Worm (Caenorhabditis elegans) whole organism, mixed stage, embryonic: ENCODE data around the gene W03C9.5.

ENCODE experiments used
- bed-3 ChIP-seq: fragments of 200-800 bp; sonication (Bioruptor generic); optimal IDR thresholded peaks from 3 replicates; lab custom pipeline; 2018; ENCODE audit warnings: mild to moderate bottlenecking, missing genetic modification characterization, moderate library complexity, missing compliant biosample characterization
- ces-1 ChIP-seq: fragments of 150-350 bp; optimal IDR thresholded peaks from 2 replicates; lab custom pipeline; 2014; ENCODE audit warnings: missing biosample characterization, missing genetic modification reagents, missing genetic modification characterization
- drap-1 ChIP-seq: fragments of 200-800 bp; sonication (Bioruptor generic); optimal IDR thresholded peaks from 3 replicates; lab custom pipeline; 2018; ENCODE audit warnings: mild to moderate bottlenecking, missing genetic modification characterization, missing compliant biosample characterization
- lin-13 ChIP-seq: fragments of 150-350 bp; optimal IDR thresholded peaks from 2 replicates; lab custom pipeline; 2014; ENCODE audit warnings: missing biosample characterization, missing genetic modification characterization
- lsy-2 ChIP-seq: fragments of 150-350 bp; optimal IDR thresholded peaks from 2 replicates; lab custom pipeline; 2014; ENCODE audit warnings: missing biosample characterization, missing genetic modification characterization
- mep-1 ChIP-seq: fragments of 150-350 bp; optimal IDR thresholded peaks from 2 replicates; lab custom pipeline; 2017; ENCODE audit warnings: missing biosample characterization, missing genetic modification reagents, missing genetic modification characterization, inconsistent platforms
- snpc-4 ChIP-seq: fragments of 150-350 bp; optimal IDR thresholded peaks from 2 replicates; lab custom pipeline; 2014; ENCODE audit warnings: missing biosample characterization, missing genetic modification characterization
- unc-39 ChIP-seq: fragments of 150-350 bp; optimal IDR thresholded peaks from 2 replicates; lab custom pipeline; 2014; ENCODE audit warnings: missing biosample characterization, missing genetic modification characterization
- ztf-11 ChIP-seq: fragments of 150-350 bp; optimal IDR thresholded peaks from 2 replicates; lab custom pipeline; 2014; ENCODE audit warnings: missing biosample characterization, missing genetic modification characterization

DNA sequence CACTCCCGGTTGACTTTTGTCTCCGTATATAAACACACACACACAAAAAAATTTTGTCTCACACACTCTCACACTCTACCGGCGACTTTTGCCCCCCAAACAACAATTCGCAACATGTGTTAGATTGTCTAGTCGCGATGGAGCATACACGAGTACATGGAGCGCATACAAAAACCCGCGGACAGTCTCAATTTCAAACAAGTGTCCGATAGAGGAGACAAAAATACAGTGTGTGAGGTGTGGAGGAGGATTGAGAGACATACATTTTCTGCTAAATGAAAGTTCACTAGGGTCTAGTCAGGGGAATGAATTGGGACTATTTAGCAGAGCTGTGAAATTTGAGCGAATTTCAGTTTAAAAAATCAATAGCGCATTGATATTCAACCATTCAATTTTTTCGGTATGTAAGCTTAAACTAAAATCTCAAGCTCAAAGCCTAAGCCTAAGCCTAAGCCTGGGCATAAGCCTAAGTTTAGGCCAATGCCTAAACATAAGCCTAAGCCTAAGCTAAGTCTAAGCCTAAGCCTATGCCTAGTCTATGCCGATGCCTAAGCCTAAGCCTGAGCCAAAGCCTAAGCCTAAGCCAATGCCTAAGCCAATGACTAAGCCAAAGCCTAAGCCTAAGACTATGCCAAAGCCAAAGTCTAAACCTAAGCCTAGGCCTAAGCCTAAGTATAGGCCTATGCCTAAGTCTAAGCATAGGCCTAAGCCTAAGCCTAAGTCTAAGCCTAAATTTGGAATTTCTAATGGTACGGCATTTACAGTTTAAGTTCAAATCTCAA lies 44.4 kb downstream of the W03C9.5 start:
- TF ChIP-seq ces-1 (GFP tag; lab: Kevin White, UChicago) (no peak), lin-13 (tag; lab: Kevin White, UChicago) (no peak), snpc-4 (tag; lab: Kevin White, UChicago) (no peak), ztf-11 (tag; lab: Kevin White, UChicago) (no peak), lsy-2 (tag; lab: Kevin White, UChicago) (no peak), drap-1 (GFP tag; lab: Kevin White, UChicago) (no peak), unc-39 (no peak), mep-1 (no peak), bed-3 (GFP tag; lab: Kevin White, UChicago) (no peak)
